Comparison of ENCODE assay signal across 2 fruit fly cellular contexts in the genomic region with DNA sequence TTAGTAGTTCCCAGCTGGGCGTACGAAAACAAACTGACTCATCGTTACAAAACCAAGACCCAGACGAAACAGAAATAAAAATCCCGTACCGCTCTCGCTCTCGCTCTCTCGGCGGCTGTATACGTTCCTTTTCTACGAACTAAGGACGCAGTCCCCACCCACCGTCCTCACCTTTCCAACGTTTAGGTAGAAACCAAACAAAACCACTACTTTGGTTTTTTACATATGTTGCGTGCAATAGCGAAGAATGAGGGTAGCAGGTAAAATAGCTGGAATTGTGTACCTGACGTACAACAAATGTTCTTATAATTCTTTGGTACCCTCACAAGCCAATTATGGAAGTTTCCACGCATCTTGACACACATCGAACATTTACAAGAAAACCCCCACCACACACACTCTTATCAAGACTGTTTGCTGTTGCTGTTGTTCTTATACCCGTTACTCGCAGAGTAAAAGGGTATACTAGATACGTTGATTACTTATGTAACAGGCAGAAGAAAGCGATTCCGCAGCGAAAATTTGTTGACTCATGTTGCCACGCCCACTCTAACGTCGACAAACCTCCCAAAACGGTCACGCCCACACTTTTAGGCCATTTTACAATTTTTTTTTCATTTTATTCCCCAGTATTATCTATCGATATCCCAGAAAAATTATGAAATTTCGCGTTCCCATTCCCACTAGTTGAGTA.
TF ChIP-seq lines count a peak whose summit lies in the region.

No protein-coding gene starts in this region.

TF ChIP-seq in whole organism, embryonic, 481 proteins besides CTCF, POLR2A, EP300 and RAD21 (continued from another document and continues in another):
- TF ChIP-seq gem (tag; optimal IDR thresholded peaks at IDR 0.05; lab: Kevin White, UChicago), result peak; percentile 63
- no peak for TF ChIP-seq Oaz (GFP tag; IDR thresholded peaks at IDR 0.05; lab: Robert Waterston, UW)
- TF ChIP-seq repo (GFP tag; optimal IDR thresholded peaks at IDR 0.05; lab: Kevin White, UChicago), result peak; percentile 4
- no peak for TF ChIP-seq hkb (optimal IDR thresholded peaks at IDR 0.05; lab: Kevin White, UChicago)
- peak; percentile 38; the same call in 1 of the 2 replicates for TF ChIP-seq hkb (GFP tag; IDR thresholded peaks at IDR 0.05; lab: Robert Waterston, UW)
- TF ChIP-seq zen2 (GFP tag; IDR thresholded peaks at IDR 0.05; lab: Robert Waterston, UW; ENCODE audit: partially characterized antibody), result no peak
- TF ChIP-seq CG3838 (GFP tag; optimal IDR thresholded peaks at IDR 0.05; lab: Kevin White, UChicago), result no peak
- TF ChIP-seq CG18262 (tag; optimal IDR thresholded peaks at IDR 0.05; lab: Kevin White, UChicago), result peak; percentile 44
- TF ChIP-seq CG2116 (GFP tag; optimal IDR thresholded peaks at IDR 0.05; lab: Kevin White, UChicago), result no peak
- TF ChIP-seq Atf6 (GFP tag; IDR thresholded peaks at IDR 0.05; lab: Robert Waterston, UW), result peak; percentile 55
- no peak for TF ChIP-seq da (GFP tag; optimal IDR thresholded peaks at IDR 0.05; lab: Kevin White, UChicago)
- TF ChIP-seq CG14050 (GFP tag; IDR thresholded peaks at IDR 0.05; lab: Robert Waterston, UW), result no peak
- TF ChIP-seq toy (GFP tag; IDR thresholded peaks at IDR 0.05; lab: Robert Waterston, UW), result no peak
- peak; percentile 72 for TF ChIP-seq Vsx1 (GFP tag; optimal IDR thresholded peaks at IDR 0.05; lab: Kevin White, UChicago)
- no peak for TF ChIP-seq Lpt (GFP tag; optimal IDR thresholded peaks at IDR 0.05; lab: Kevin White, UChicago)
- peak; percentile 93 for TF ChIP-seq kni (GFP tag; optimal IDR thresholded peaks at IDR 0.05; lab: Kevin White, UChicago)
- peak; percentile 26 for TF ChIP-seq gsb-n (tag; optimal IDR thresholded peaks at IDR 0.05; lab: Kevin White, UChicago)
- TF ChIP-seq B-H2 (GFP tag; optimal IDR thresholded peaks at IDR 0.05; lab: Kevin White, UChicago), result no peak
- no peak for TF ChIP-seq gt (GFP tag; IDR thresholded peaks at IDR 0.05; lab: Robert Waterston, UW)
- TF ChIP-seq CG5180 (GFP tag; optimal IDR thresholded peaks at IDR 0.05; lab: Kevin White, UChicago), result no peak
- no peak for TF ChIP-seq amos (GFP tag; IDR thresholded peaks at IDR 0.05; lab: Robert Waterston, UW; ENCODE audit: partially characterized antibody)
- peak; percentile 61 for TF ChIP-seq CG2678 (tag; optimal IDR thresholded peaks at IDR 0.05; lab: Kevin White, UChicago)
- TF ChIP-seq CG6272 (GFP tag; IDR thresholded peaks at IDR 0.05; lab: Robert Waterston, UW), result no peak
- TF ChIP-seq CG6813 (GFP tag; optimal IDR thresholded peaks at IDR 0.05; lab: Kevin White, UChicago), result no peak
- no peak for TF ChIP-seq yki (optimal IDR thresholded peaks at IDR 0.05; lab: Kevin White, UChicago)
- no peak for TF ChIP-seq Adf1 (GFP tag; IDR thresholded peaks at IDR 0.05; lab: Robert Waterston, UW)
- TF ChIP-seq Elba2 (GFP tag; optimal IDR thresholded peaks at IDR 0.05; lab: Kevin White, UChicago), result no peak
- TF ChIP-seq zen (tag; optimal IDR thresholded peaks at IDR 0.05; lab: Kevin White, UChicago), result peak; percentile 30
- TF ChIP-seq zfh1 (GFP tag; IDR thresholded peaks at IDR 0.05; lab: Robert Waterston, UW), result peak; percentile 43; the same call in 1 of the 3 replicates
- no peak for TF ChIP-seq CG43689 (GFP tag; IDR thresholded peaks at IDR 0.05; lab: Robert Waterston, UW)
- TF ChIP-seq GATAe (GFP tag; conservative IDR thresholded peaks at IDR 0.05; lab: Robert Waterston, UW), result no peak
- TF ChIP-seq Dad (GFP tag; optimal IDR thresholded peaks at IDR 0.05; lab: Kevin White, UChicago), result no peak
- TF ChIP-seq CG9215 (GFP tag; IDR thresholded peaks at IDR 0.05; lab: Robert Waterston, UW), result no peak
- TF ChIP-seq D19B (GFP tag; optimal IDR thresholded peaks at IDR 0.05; lab: Kevin White, UChicago), result peak; percentile 55
- TF ChIP-seq CkIIα-i1 (GFP tag; IDR thresholded peaks at IDR 0.05; lab: Robert Waterston, UW), result no peak
- TF ChIP-seq gce (GFP tag; IDR thresholded peaks at IDR 0.05; lab: Robert Waterston, UW), result no peak
- no peak for TF ChIP-seq CG7372 (GFP tag; IDR thresholded peaks at IDR 0.05; lab: Robert Waterston, UW)
- peak; percentile 56 for TF ChIP-seq Chrac-16 (GFP tag; optimal IDR thresholded peaks at IDR 0.05; lab: Kevin White, UChicago)
- peak; percentile 3; the same call in 1 of the 4 replicates for TF ChIP-seq Gug (GFP tag; IDR thresholded peaks at IDR 0.05; lab: Robert Waterston, UW)
- no peak for TF ChIP-seq HmgD (GFP tag; optimal IDR thresholded peaks at IDR 0.05; lab: Kevin White, UChicago)
- TF ChIP-seq CG13894 (tag; optimal IDR thresholded peaks at IDR 0.05; lab: Kevin White, UChicago), result peak; percentile 34
- TF ChIP-seq CG33557 (GFP tag; optimal IDR thresholded peaks at IDR 0.05; lab: Kevin White, UChicago), result peak; percentile 22
- no peak for TF ChIP-seq Nf-YB (GFP tag; optimal IDR thresholded peaks at IDR 0.05; lab: Kevin White, UChicago)
- TF ChIP-seq CG11456 (GFP tag; IDR thresholded peaks at IDR 0.05; lab: Robert Waterston, UW), result no peak
- peak; percentile 53 for TF ChIP-seq D19A (tag; optimal IDR thresholded peaks at IDR 0.05; lab: Kevin White, UChicago)
- no peak for TF ChIP-seq Dfd (GFP tag; optimal IDR thresholded peaks at IDR 0.05; lab: Kevin White, UChicago)
- TF ChIP-seq eve (GFP tag; optimal IDR thresholded peaks at IDR 0.05; lab: Kevin White, UChicago), result peak in 1 of 2 experiments; percentile 48
- TF ChIP-seq slou (GFP tag; optimal IDR thresholded peaks at IDR 0.05; lab: Kevin White, UChicago), result peak; percentile 13
- no peak for TF ChIP-seq CG3726 (GFP tag; IDR thresholded peaks at IDR 0.05; lab: Robert Waterston, UW)
- no peak for TF ChIP-seq gfzf (GFP tag; optimal IDR thresholded peaks at IDR 0.05; lab: Kevin White, UChicago)
- TF ChIP-seq CG16815 (GFP tag; optimal IDR thresholded peaks at IDR 0.05; lab: Kevin White, UChicago), result peak; percentile 18
- TF ChIP-seq CG1602 (GFP tag; optimal IDR thresholded peaks at IDR 0.05; lab: Kevin White, UChicago), result peak; percentile 25
- TF ChIP-seq Poxn (GFP tag; IDR thresholded peaks at IDR 0.05; lab: Robert Waterston, UW), result no peak
- TF ChIP-seq tna (GFP tag; IDR thresholded peaks at IDR 0.05; lab: Robert Waterston, UW; ENCODE audit: partially characterized antibody), result no peak; the same call in 1 of the 2 replicates
- peak; percentile 12 for TF ChIP-seq CG4820 (GFP tag; optimal IDR thresholded peaks at IDR 0.05; lab: Kevin White, UChicago)
- TF ChIP-seq pho (GFP tag; optimal IDR thresholded peaks at IDR 0.05; lab: Kevin White, UChicago), result no peak
- TF ChIP-seq H15 (GFP tag; IDR thresholded peaks at IDR 0.05; lab: Robert Waterston, UW), result no peak
- peak; percentile 28 for TF ChIP-seq slp2 (GFP tag; optimal IDR thresholded peaks at IDR 0.05; lab: Kevin White, UChicago)
- TF ChIP-seq CG1832 (GFP tag; optimal IDR thresholded peaks at IDR 0.05; lab: Kevin White, UChicago), result no peak
- peak; percentile 23 for TF ChIP-seq CG10209 (GFP tag; optimal IDR thresholded peaks at IDR 0.05; lab: Kevin White, UChicago)
- no peak for TF ChIP-seq unc-4 (GFP tag; IDR thresholded peaks at IDR 0.05; lab: Robert Waterston, UW; ENCODE audit: partially characterized antibody)
- TF ChIP-seq TFAM (GFP tag; optimal IDR thresholded peaks at IDR 0.05; lab: Kevin White, UChicago), result no peak
- no peak for TF ChIP-seq CG7963 (GFP tag; IDR thresholded peaks at IDR 0.05; lab: Robert Waterston, UW; ENCODE audit: partially characterized antibody)

TF ChIP-seq in whole organism, prepupa, 60 proteins besides CTCF, POLR2A, EP300 and RAD21 (continued from another document):
- no peak for TF ChIP-seq dsx (GFP tag; optimal IDR thresholded peaks at IDR 0.05; lab: Kevin White, UChicago; ENCODE audit: poor library complexity, severe bottlenecking)
- no peak for TF ChIP-seq CG34406 (GFP tag; optimal IDR thresholded peaks at IDR 0.05; lab: Kevin White, UChicago)
- TF ChIP-seq Eip78C (GFP tag; lab: Kevin White, UChicago), result peak; percentile 77
- TF ChIP-seq Hr4 (GFP tag; optimal IDR thresholded peaks at IDR 0.05; lab: Kevin White, UChicago), result peak; percentile 53
- TF ChIP-seq CG16779 (tag; optimal IDR thresholded peaks at IDR 0.05; lab: Kevin White, UChicago), result no peak
- no peak for TF ChIP-seq topi (GFP tag; optimal IDR thresholded peaks at IDR 0.05; lab: Kevin White, UChicago)
- TF ChIP-seq CG6792 (GFP tag; optimal IDR thresholded peaks at IDR 0.05; lab: Kevin White, UChicago), result no peak
- no peak for TF ChIP-seq Blimp-1 (GFP tag; optimal IDR thresholded peaks at IDR 0.05; lab: Kevin White, UChicago)
- no peak for TF ChIP-seq vri (GFP tag; optimal IDR thresholded peaks at IDR 0.05; lab: Kevin White, UChicago)
- peak; percentile 17 for TF ChIP-seq achi (GFP tag; optimal IDR thresholded peaks at IDR 0.05; lab: Kevin White, UChicago)
- no peak for TF ChIP-seq CG10669 (GFP tag; optimal IDR thresholded peaks at IDR 0.05; lab: Kevin White, UChicago)
- TF ChIP-seq fkh (GFP tag; optimal IDR thresholded peaks at IDR 0.05; lab: Kevin White, UChicago), result peak; percentile 65
- peak; percentile 3 for TF ChIP-seq Eip75B (GFP tag; optimal IDR thresholded peaks at IDR 0.05; lab: Kevin White, UChicago)
- TF ChIP-seq ss (GFP tag; optimal IDR thresholded peaks at IDR 0.05; lab: Kevin White, UChicago), result peak in 1 of 2 experiments; percentile 74
- TF ChIP-seq CG8632 (GFP tag; optimal IDR thresholded peaks at IDR 0.05; lab: Kevin White, UChicago), result no peak
- TF ChIP-seq lz (GFP tag; optimal IDR thresholded peaks at IDR 0.05; lab: Kevin White, UChicago), result no peak
- no peak for TF ChIP-seq acj6 (GFP tag; optimal IDR thresholded peaks at IDR 0.05; lab: Kevin White, UChicago)
- no peak for TF ChIP-seq fd85E (GFP tag; optimal IDR thresholded peaks at IDR 0.05; lab: Kevin White, UChicago)
- TF ChIP-seq cyc (GFP tag; optimal IDR thresholded peaks at IDR 0.05; lab: Kevin White, UChicago), result no peak
- peak; percentile 2 for TF ChIP-seq fd59A (GFP tag; optimal IDR thresholded peaks at IDR 0.05; lab: Kevin White, UChicago)
- peak; percentile 18 for TF ChIP-seq CG1621 (tag; optimal IDR thresholded peaks at IDR 0.05; lab: Kevin White, UChicago)
- no peak for TF ChIP-seq svp (GFP tag; lab: Kevin White, UChicago)
